Worm (Caenorhabditis elegans) whole organism, early embryonic: ENCODE measurements around the gene R08A2.1.

Source experiments
- F13C5.2 ChIP-seq: sonication (generic microtip); optimal IDR thresholded peaks from 2 replicates; lab custom pipeline; 2017; ENCODE audit warnings: mild to moderate bottlenecking, missing genetic modification characterization, inconsistent platforms, missing compliant biosample characterization
- aly-1 ChIP-seq: sonication (generic microtip); optimal IDR thresholded peaks from 2 replicates; lab custom pipeline; 2016; ENCODE audit warnings: missing genetic modification characterization, missing compliant biosample characterization
- hnd-1 ChIP-seq: sonication (generic microtip); optimal IDR thresholded peaks from 2 replicates; lab custom pipeline; 2016; ENCODE audit warnings: missing genetic modification characterization, missing compliant biosample characterization
- pes-1 ChIP-seq: fragments of 200-800 bp; sonication (Bioruptor generic); IDR thresholded peaks from 2 replicates; pipeline ENCODE4 v1.3.6; 2022; ENCODE audit warnings: missing genetic modification reagents, missing genetic modification characterization, missing compliant biosample characterization

DNA sequence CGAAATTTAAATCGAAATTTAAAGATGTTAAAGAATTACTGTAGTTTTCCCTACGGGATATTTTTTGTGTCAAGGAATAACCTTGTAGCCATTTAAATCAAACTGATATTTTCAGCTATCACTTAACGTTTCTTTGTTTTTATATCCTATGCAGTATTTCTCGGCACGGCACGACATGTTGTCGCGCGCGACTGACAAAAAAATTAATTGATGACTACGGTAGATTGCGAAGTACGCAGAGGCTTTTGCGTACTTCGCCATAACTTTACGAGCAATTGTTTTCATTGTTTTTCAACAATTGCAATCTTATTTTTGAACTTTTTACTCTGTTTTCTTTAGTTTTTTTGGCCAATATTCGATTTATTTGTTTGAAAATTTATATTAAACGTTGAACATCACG, 21.4 kb downstream of the R08A2.1 start:
- TF ChIP-seq hnd-1 (tag; lab: Kevin White, UChicago) (no peak), F13C5.2 (tag; lab: Kevin White, UChicago) (no peak), pes-1 (GFP tag; lab: Robert Waterston, UW) (no peak), aly-1 (tag; lab: Kevin White, UChicago) (no peak)
